Worm (Caenorhabditis elegans): ENCODE measurements around the gene scvp-1.
A peak's percentile ranks its signal among the peaks of the same experiment; 100 is the strongest.

ce11 chrV:10894601-10895000 is 36.5 kb downstream of the scvp-1 start, which contains the start of the genes F32D8.14 and F32D8.5:
- no peak for TF ChIP-seq egl-27 (tag; optimal IDR thresholded peaks at IDR 0.05)
- TF ChIP-seq pha-4 (tag; optimal IDR thresholded peaks at IDR 0.05) = peak; percentile 81
- TF ChIP-seq nhr-12 (tag; optimal IDR thresholded peaks at IDR 0.05) = no peak
- TF ChIP-seq nhr-237 (tag; optimal IDR thresholded peaks at IDR 0.05) = no peak
- TF ChIP-seq snpc-4 (tag; optimal IDR thresholded peaks at IDR 0.05) = peak; percentile 88
- TF ChIP-seq fkh-10 (GFP tag; optimal IDR thresholded peaks at IDR 0.05) = no peak
- TF ChIP-seq ceh-82 (tag; optimal IDR thresholded peaks at IDR 0.05) = peak; percentile 5
- no peak for TF ChIP-seq ztf-11 (tag; optimal IDR thresholded peaks at IDR 0.05)
- TF ChIP-seq mdl-1 (tag; optimal IDR thresholded peaks at IDR 0.05) = no peak
- peak; percentile 88 for TF ChIP-seq nhr-25 (tag; optimal IDR thresholded peaks at IDR 0.05)
- TF ChIP-seq nhr-76 (tag; optimal IDR thresholded peaks at IDR 0.05) = no peak

All from whole organism, L3 larva.